Worm (Caenorhabditis elegans) whole organism, L1 larva: Measurements from ENCODE around the gene W03F8.4.
A peak's percentile ranks its signal among the peaks of the same experiment; 100 is the strongest.

Experiments
- C34B4.2 ChIP-seq: sonication (generic microtip); optimal IDR thresholded peaks from 2 replicates; lab custom pipeline; 2017; ENCODE audit warnings: mild to moderate bottlenecking, missing genetic modification characterization, missing compliant biosample characterization
- F16B12.6 ChIP-seq: fragments of 150-350 bp; optimal IDR thresholded peaks from 2 replicates; lab custom pipeline; 2014; ENCODE audit warnings: missing biosample characterization, missing genetic modification characterization
- alr-1 ChIP-seq: fragments of 200-800 bp; sonication (Bioruptor generic); optimal IDR thresholded peaks from 2 replicates; lab custom pipeline; 2018; ENCODE audit warnings: borderline replicate concordance, mild to moderate bottlenecking, missing genetic modification characterization, missing compliant biosample characterization
- aly-2 ChIP-seq: fragments of 150-350 bp; optimal IDR thresholded peaks from 2 replicates; lab custom pipeline; 2014; ENCODE audit warnings: missing biosample characterization, missing genetic modification characterization
- blmp-1 ChIP-seq: fragments of 150-350 bp; optimal IDR thresholded peaks from 2 replicates; lab custom pipeline; 2014; ENCODE audit warnings: missing biosample characterization, missing genetic modification characterization
- ceh-82 ChIP-seq, 3 experiments: fragments of 150-350 bp in 1 of 3; sonication (generic microtip) in 2 of 3; optimal IDR thresholded peaks; 2 replicates each; lab custom pipeline; 2014 to 2017; ENCODE audit warnings: missing biosample characterization in 3 of 3, missing genetic modification characterization in 3 of 3
- ceh-90 ChIP-seq: sonication (generic microtip); optimal IDR thresholded peaks from 2 replicates; lab custom pipeline; 2016; ENCODE audit warnings: missing genetic modification characterization, missing compliant biosample characterization
- dsc-1 ChIP-seq: sonication (generic microtip); optimal IDR thresholded peaks from 2 replicates; lab custom pipeline; 2016; ENCODE audit warnings: mild to moderate bottlenecking, missing genetic modification characterization, missing compliant biosample characterization
- efl-3 ChIP-seq: fragments of 200-800 bp; sonication (Bioruptor generic); optimal IDR thresholded peaks from 2 replicates; lab custom pipeline; 2018; ENCODE audit warnings: mild to moderate bottlenecking, missing genetic modification characterization, missing compliant biosample characterization
- egl-13 ChIP-seq: sonication (generic microtip); optimal IDR thresholded peaks from 2 replicates; lab custom pipeline; 2016; ENCODE audit warnings: missing genotype, missing genetic modification reagents, missing genetic modification characterization, missing compliant biosample characterization
- egl-27 ChIP-seq, 2 experiments: fragments of 150-350 bp in 1 of 2; sonication (generic microtip); optimal IDR thresholded peaks; 3 replicates each; lab custom pipeline; 2017 to 2018; ENCODE audit warnings: missing biosample characterization in 2 of 2, missing genetic modification characterization in 2 of 2, missing genetic modification reagents in 2 of 2
- elt-3 ChIP-seq, 6 experiments: fragments of 150-350 bp in 1 of 6; sonication (generic microtip); optimal IDR thresholded peaks; 2 replicates each; lab custom pipeline; 2017 to 2018; ENCODE audit warnings: missing biosample characterization in 6 of 6, missing genetic modification characterization in 6 of 6, inconsistent platforms in 1 of 6
- fkh-10 ChIP-seq: sonication (generic microtip); optimal IDR thresholded peaks from 2 replicates; lab custom pipeline; 2017; ENCODE audit warnings: missing biosample characterization, missing genetic modification reagents, missing genetic modification characterization
- fkh-4 ChIP-seq: sonication (generic microtip); optimal IDR thresholded peaks from 2 replicates; lab custom pipeline; 2016; ENCODE audit warnings: missing compliant biosample characterization, missing genetic modification characterization, borderline replicate concordance
- fkh-8 ChIP-seq: sonication (generic microtip); optimal IDR thresholded peaks from 2 replicates; lab custom pipeline; 2016; ENCODE audit warnings: mild to moderate bottlenecking, missing genetic modification characterization, missing compliant biosample characterization
- fos-1 ChIP-seq: fragments of 150-350 bp; optimal IDR thresholded peaks from 2 replicates; lab custom pipeline; 2014; ENCODE audit warnings: missing biosample characterization, missing genetic modification characterization
- grh-1 ChIP-seq: fragments of 200-800 bp; sonication (Bioruptor generic); IDR thresholded peaks from 2 replicates; pipeline ENCODE4 v1.3.6; 2022; ENCODE audit warnings: missing genetic modification reagents, missing genetic modification characterization, missing compliant biosample characterization
- hlh-17 ChIP-seq: fragments of 200-800 bp; sonication (Bioruptor generic); optimal IDR thresholded peaks from 2 replicates; lab custom pipeline; 2018; ENCODE audit warnings: missing genetic modification characterization, mild to moderate bottlenecking, missing compliant biosample characterization, moderate library complexity, borderline replicate concordance
- irx-1 ChIP-seq: sonication (generic microtip); optimal IDR thresholded peaks from 2 replicates; lab custom pipeline; 2016; ENCODE audit warnings: missing genetic modification characterization, missing compliant biosample characterization
- isw-1 ChIP-seq: fragments of 200-800 bp; sonication (Bioruptor generic); IDR thresholded peaks from 2 replicates; pipeline ENCODE4 v1.3.6; 2022; ENCODE audit warnings: missing genetic modification characterization, missing compliant biosample characterization
- lin-13 ChIP-seq: fragments of 150-350 bp; optimal IDR thresholded peaks from 2 replicates; lab custom pipeline; 2014; ENCODE audit warnings: missing biosample characterization, missing genetic modification reagents, missing genetic modification characterization
- lin-14 ChIP-seq: fragments of 200-800 bp; sonication (Bioruptor generic); optimal IDR thresholded peaks from 2 replicates; lab custom pipeline; 2018; ENCODE audit warnings: mild to moderate bottlenecking, missing genetic modification characterization, moderate library complexity, missing compliant biosample characterization
- lin-15B ChIP-seq: fragments of 150-350 bp; sonication (generic microtip); optimal IDR thresholded peaks from 3 replicates; lab custom pipeline; 2014; ENCODE audit warnings: missing biosample characterization, missing genetic modification characterization
- lin-35 ChIP-seq, 2 experiments: fragments of 150-350 bp; optimal IDR thresholded peaks; 2 replicates each; lab custom pipeline; 2014; ENCODE audit warnings: missing biosample characterization in 2 of 2, missing genetic modification characterization in 2 of 2, missing genetic modification reagents in 2 of 2
- lin-39 ChIP-seq: fragments of 150-350 bp; optimal IDR thresholded peaks from 2 replicates; lab custom pipeline; 2014; ENCODE audit warnings: missing biosample characterization, missing genetic modification reagents, missing genetic modification characterization
- lsy-2 ChIP-seq, 2 experiments: fragments of 150-350 bp; optimal IDR thresholded peaks; 2 replicates each; lab custom pipeline; 2014; ENCODE audit warnings: missing biosample characterization in 2 of 2, missing genetic modification characterization in 2 of 2
- mab-9 ChIP-seq: fragments of 200-800 bp; sonication (Bioruptor generic); IDR thresholded peaks from 2 replicates; pipeline ENCODE4 v1.3.6; 2022; ENCODE audit warnings: missing genetic modification reagents, missing genetic modification characterization, missing compliant biosample characterization
- mdl-1 ChIP-seq, 2 experiments: fragments of 150-350 bp; optimal IDR thresholded peaks; 2 replicates each; lab custom pipeline; 2014 to 2017; ENCODE audit warnings: missing biosample characterization in 2 of 2, missing genetic modification characterization in 2 of 2, inconsistent platforms in 1 of 2
- mef-2 ChIP-seq: fragments of 150-350 bp; optimal IDR thresholded peaks from 2 replicates; lab custom pipeline; 2014; ENCODE audit warnings: missing biosample characterization, missing genetic modification characterization
- mep-1 ChIP-seq: fragments of 150-350 bp; optimal IDR thresholded peaks from 2 replicates; lab custom pipeline; 2014; ENCODE audit warnings: missing biosample characterization, missing genetic modification characterization
- nhr-19 ChIP-seq: fragments of 200-800 bp; sonication (Bioruptor generic); conservative IDR thresholded peaks from 2 replicates; pipeline ENCODE4 v1.3.6; 2022; ENCODE audit warnings: missing genetic modification characterization, missing compliant biosample characterization
- nhr-237 ChIP-seq: fragments of 150-350 bp; optimal IDR thresholded peaks from 2 replicates; lab custom pipeline; 2014; ENCODE audit warnings: missing biosample characterization, missing genetic modification characterization
- nhr-28 ChIP-seq: fragments of 150-350 bp; optimal IDR thresholded peaks from 2 replicates; lab custom pipeline; 2014; ENCODE audit warnings: missing biosample characterization, missing genetic modification characterization
- nhr-47 ChIP-seq: sonication (generic microtip); optimal IDR thresholded peaks from 2 replicates; lab custom pipeline; 2016; ENCODE audit warnings: mild to moderate bottlenecking, missing genetic modification characterization, moderate library complexity, missing compliant biosample characterization
- nhr-77 ChIP-seq: fragments of 150-350 bp; optimal IDR thresholded peaks from 2 replicates; lab custom pipeline; 2014; ENCODE audit warnings: missing biosample characterization, missing genetic modification characterization
- nhr-85 ChIP-seq: sonication (generic microtip); peaks from one replicate; lab custom pipeline; 2016; ENCODE audit warnings: missing genetic modification characterization, inconsistent platforms, missing compliant biosample characterization
- pag-3 ChIP-seq: sonication (generic microtip); optimal IDR thresholded peaks from 2 replicates; lab custom pipeline; 2017; ENCODE audit warnings: missing genetic modification characterization, mild to moderate bottlenecking, missing compliant biosample characterization, antibody characterized with exemption, borderline replicate concordance; ENCODE audit not compliant: insufficient read depth
- pax-3 ChIP-seq: fragments of 200-800 bp; sonication (Bioruptor generic); optimal IDR thresholded peaks from 2 replicates; lab custom pipeline; 2018; ENCODE audit warnings: mild to moderate bottlenecking, missing genetic modification characterization, moderate library complexity, missing compliant biosample characterization
- rnt-1 ChIP-seq: sonication (generic microtip); optimal IDR thresholded peaks from 2 replicates; lab custom pipeline; 2016; ENCODE audit warnings: mild to moderate bottlenecking, missing genetic modification characterization, moderate library complexity, missing compliant biosample characterization
- snpc-4 ChIP-seq: fragments of 150-350 bp; optimal IDR thresholded peaks from 2 replicates; lab custom pipeline; 2014; ENCODE audit warnings: missing biosample characterization, missing genetic modification characterization
- snu-23 ChIP-seq: sonication (generic microtip); optimal IDR thresholded peaks from 2 replicates; lab custom pipeline; 2016; ENCODE audit warnings: missing genetic modification characterization, missing compliant biosample characterization
- sox-4 ChIP-seq: sonication (generic microtip); optimal IDR thresholded peaks from 2 replicates; lab custom pipeline; 2016; ENCODE audit warnings: missing genetic modification characterization, missing compliant biosample characterization
- sup-37 ChIP-seq: fragments of 200-800 bp; sonication (Bioruptor generic); optimal IDR thresholded peaks from 2 replicates; lab custom pipeline; 2018; ENCODE audit warnings: mild to moderate bottlenecking, missing genetic modification characterization, missing compliant biosample characterization
- unc-86 ChIP-seq: sonication (generic microtip); optimal IDR thresholded peaks from 2 replicates; lab custom pipeline; 2016; ENCODE audit warnings: missing genetic modification characterization, missing compliant biosample characterization
- unc-98 ChIP-seq: fragments of 200-800 bp; sonication (Bioruptor generic); IDR thresholded peaks from 2 replicates; pipeline ENCODE4 v1.3.6; 2022; ENCODE audit warnings: missing genetic modification characterization, missing compliant biosample characterization
- vab-15 ChIP-seq: sonication (generic microtip); optimal IDR thresholded peaks from 2 replicates; lab custom pipeline; 2017; ENCODE audit warnings: missing genotype, mild to moderate bottlenecking, missing genetic modification characterization, missing compliant biosample characterization
- xbp-1 ChIP-seq: sonication (generic microtip); optimal IDR thresholded peaks from 2 replicates; lab custom pipeline; 2016; ENCODE audit warnings: missing genetic modification characterization, missing compliant biosample characterization
- zip-4 ChIP-seq: fragments of 200-800 bp; sonication (Bioruptor generic); optimal IDR thresholded peaks from 2 replicates; lab custom pipeline; 2018; ENCODE audit warnings: mild to moderate bottlenecking, missing genetic modification characterization, moderate library complexity, missing compliant biosample characterization
- ztf-11 ChIP-seq, 2 experiments: sonication (generic microtip); optimal IDR thresholded peaks; 2 replicates each; lab custom pipeline; 2016 to 2017; ENCODE audit warnings: missing genetic modification characterization in 2 of 2, missing biosample characterization in 1 of 2, missing compliant biosample characterization in 1 of 2
- ztf-4 ChIP-seq: fragments of 150-350 bp; optimal IDR thresholded peaks from 2 replicates; lab custom pipeline; 2014; ENCODE audit warnings: missing biosample characterization, missing genetic modification characterization

Gene W03F8.4

DNA sequence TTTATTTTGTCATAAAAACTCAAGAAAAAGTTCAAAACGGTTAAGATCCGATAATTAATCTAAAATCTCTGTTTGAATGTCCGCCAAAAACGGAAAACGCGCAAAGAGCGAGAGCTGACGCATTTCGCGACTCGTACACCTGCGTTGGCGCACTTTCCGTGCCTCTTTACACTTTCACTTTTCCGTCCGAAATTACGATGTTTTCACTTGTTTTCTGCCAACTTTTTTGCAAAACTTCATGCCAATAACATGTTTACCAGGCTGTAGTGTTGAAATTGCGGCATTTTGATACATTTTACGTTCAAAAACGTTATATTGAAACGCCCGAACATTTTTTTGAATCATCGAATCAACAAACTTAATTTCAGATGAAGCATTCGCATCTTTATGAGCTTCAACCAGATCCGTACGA lies at the start of gene W03F8.4 (continued):
- TF ChIP-seq xbp-1 (tag; lab: Kevin White, UChicago) (peak; percentile 94), sup-37 (peak; percentile 92), ztf-4 (tag; lab: Kevin White, UChicago) (peak; percentile 91), rnt-1 (tag; lab: Kevin White, UChicago) (peak; percentile 97), grh-1 (GFP tag; lab: Robert Waterston, UW) (peak; percentile 98), lin-13 (GFP tag; lab: Kevin White, UChicago) (peak; percentile 90), alr-1 (tag; lab: Kevin White, UChicago) (no peak), zip-4 (GFP tag; lab: Kevin White, UChicago) (peak; percentile 86), lin-15B (tag; lab: Kevin White, UChicago) (peak; percentile 89), fkh-4 (tag; lab: Kevin White, UChicago) (peak; percentile 80), nhr-237 (peak; percentile 51), pag-3 (tag; lab: Kevin White, UChicago) (peak; percentile 75), fos-1 (tag; lab: Kevin White, UChicago) (peak; percentile 83), nhr-47 (peak; percentile 98), lsy-2 (tag; optimal IDR thresholded peaks at IDR 0.05; lab: Kevin White, UChicago) (peak; percentile 95 to 96), hlh-17 (no peak), mab-9 (GFP tag; lab: Robert Waterston, UW) (peak; percentile 88), ztf-11 (tag; optimal IDR thresholded peaks at IDR 0.05; lab: Kevin White, UChicago) (peak; percentile 52 to 77), aly-2 (tag; lab: Kevin White, UChicago) (peak; percentile 85), isw-1 (peak; percentile 93), vab-15 (tag; lab: Kevin White, UChicago) (peak; percentile 43), nhr-28 (tag; lab: Kevin White, UChicago) (no peak), dsc-1 (tag; lab: Kevin White, UChicago) (peak; percentile 97), mef-2 (tag; lab: Kevin White, UChicago) (peak; percentile 67), ceh-90 (peak; percentile 55), C34B4.2 (peak; percentile 31), blmp-1 (tag; lab: Kevin White, UChicago) (peak; percentile 100), snu-23 (peak; percentile 98), lin-35 (GFP tag; optimal IDR thresholded peaks at IDR 0.05; lab: Kevin White, UChicago) (peak; percentile 99), egl-27 (tag; optimal IDR thresholded peaks at IDR 0.05; lab: Kevin White, UChicago) (peak in 1 of 2 experiments; percentile 43), nhr-19 (GFP tag; lab: Robert Waterston, UW) (peak; percentile 96)

DNA sequence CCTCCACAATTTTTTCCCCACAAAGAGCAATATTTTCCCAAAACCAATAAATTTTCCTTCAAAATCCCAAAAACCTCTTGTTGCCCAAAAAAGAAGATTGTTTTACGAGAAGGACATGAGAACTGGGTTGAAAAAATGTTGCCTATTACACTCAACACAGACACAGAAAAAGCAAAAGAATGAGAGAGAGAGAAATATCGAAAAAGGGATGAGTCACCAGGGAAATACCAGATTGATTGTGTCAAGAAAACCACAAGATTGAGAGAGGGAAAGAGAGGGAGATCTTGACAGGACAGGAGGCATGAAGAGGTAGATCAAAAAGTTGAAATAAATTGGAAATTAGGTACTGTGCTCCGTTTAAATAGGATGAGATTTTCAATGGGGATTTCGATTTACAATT lies 49.1 kb upstream of the W03F8.4 start:
- TF ChIP-seq F16B12.6: no peak
- TF ChIP-seq elt-3 (tag; optimal IDR thresholded peaks at IDR 0.05; lab: Kevin White, UChicago): no peak
- peak; percentile 57 for TF ChIP-seq nhr-85 (tag; lab: Kevin White, UChicago)
- no peak for TF ChIP-seq mdl-1 (tag; optimal IDR thresholded peaks at IDR 0.05; lab: Kevin White, UChicago)
- TF ChIP-seq lin-39 (tag; lab: Kevin White, UChicago): no peak
- TF ChIP-seq mep-1 (tag; lab: Kevin White, UChicago): no peak
- no peak for TF ChIP-seq fkh-4 (tag; lab: Kevin White, UChicago)
- no peak for TF ChIP-seq unc-98 (GFP tag; lab: Robert Waterston, UW)
- TF ChIP-seq alr-1 (tag; lab: Kevin White, UChicago): no peak
- peak; percentile 5 to 16 for TF ChIP-seq lin-35 (GFP tag; optimal IDR thresholded peaks at IDR 0.05; lab: Kevin White, UChicago)
- no peak for TF ChIP-seq nhr-19 (GFP tag; lab: Robert Waterston, UW)
- TF ChIP-seq mab-9 (GFP tag; lab: Robert Waterston, UW): no peak
- no peak for TF ChIP-seq nhr-77 (tag; lab: Kevin White, UChicago)
- TF ChIP-seq lin-14 (GFP tag; lab: Kevin White, UChicago): peak; percentile 59
- peak; percentile 22 for TF ChIP-seq blmp-1 (tag; lab: Kevin White, UChicago)
- TF ChIP-seq pax-3 (tag; lab: Kevin White, UChicago): no peak
- TF ChIP-seq irx-1 (tag; lab: Kevin White, UChicago): no peak
- TF ChIP-seq fkh-10 (GFP tag; lab: Kevin White, UChicago): no peak
- TF ChIP-seq mef-2 (tag; lab: Kevin White, UChicago): no peak
- TF ChIP-seq fos-1 (tag; lab: Kevin White, UChicago): peak; percentile 59
- TF ChIP-seq fkh-8: no peak
- no peak for TF ChIP-seq unc-86
- no peak for TF ChIP-seq egl-13 (tag; lab: Kevin White, UChicago)
- TF ChIP-seq ceh-82 (tag; optimal IDR thresholded peaks at IDR 0.05; lab: Kevin White, UChicago): no peak
- no peak for TF ChIP-seq efl-3
- no peak for TF ChIP-seq hlh-17
- no peak for TF ChIP-seq aly-2 (tag; lab: Kevin White, UChicago)
- TF ChIP-seq sox-4: no peak
- no peak for TF ChIP-seq snpc-4 (tag; lab: Kevin White, UChicago)
- TF ChIP-seq ceh-90: no peak
